Worm (Caenorhabditis elegans) whole organism, midembryonic: ENCODE results near the gene srx-120.

Experiments used
- T22C8.4 ChIP-seq: fragments of 200-800 bp; sonication (Bioruptor generic); IDR thresholded peaks from 2 replicates; pipeline ENCODE4 v1.3.6; 2022; ENCODE audit warnings: missing genetic modification characterization, missing compliant biosample characterization
- flt-1 ChIP-seq: fragments of 200-800 bp; sonication (Bioruptor generic); IDR thresholded peaks from 2 replicates; pipeline ENCODE4 v1.3.6; 2022; ENCODE audit warnings: missing genetic modification characterization, missing compliant biosample characterization
- med-1 ChIP-seq: sonication (generic microtip); optimal IDR thresholded peaks from 2 replicates; lab custom pipeline; 2017; ENCODE audit warnings: missing genetic modification characterization, mild to moderate bottlenecking, missing compliant biosample characterization, antibody characterized with exemption, missing genetic modification reagents; ENCODE audit not compliant: insufficient read depth

DNA sequence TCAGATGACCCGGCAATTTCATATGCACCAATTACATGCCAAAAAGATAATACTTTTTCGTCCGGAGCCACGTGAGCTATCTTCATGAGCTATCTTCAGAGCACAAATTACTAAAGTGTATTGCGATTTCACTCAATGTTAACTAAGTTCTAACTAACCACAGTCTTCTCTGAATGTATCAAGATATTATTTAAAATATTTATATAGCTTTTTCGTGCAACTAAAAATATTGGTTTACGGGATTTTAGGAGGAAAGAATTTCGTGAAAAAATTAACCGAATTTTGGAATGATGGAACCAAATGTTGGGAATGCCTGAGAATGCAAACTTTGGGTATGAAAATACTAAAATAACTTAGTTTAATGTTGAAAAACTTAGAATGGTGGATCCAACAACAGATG, 16.5 kb downstream of the srx-120 start, which contains the start of gene F49C5.16:
- TF ChIP-seq med-1 (GFP tag; lab: Kevin White, UChicago) (no peak), flt-1 (GFP tag; lab: Robert Waterston, UW) (no peak), T22C8.4 (GFP tag; lab: Robert Waterston, UW) (no peak)
